Worm (Caenorhabditis elegans): ENCODE data around the gene F08D12.12.

F08D12.12 gene

ce11 chrII:2734266-2734665, 52.6 kb downstream of the F08D12.12 start:
- TF ChIP-seq C34B4.2 (tag; optimal IDR thresholded peaks at IDR 0.05) = no peak
- TF ChIP-seq fkh-4 (tag; optimal IDR thresholded peaks at IDR 0.05; ENCODE audit: borderline replicate concordance) = no peak
- TF ChIP-seq ceh-90 (tag; optimal IDR thresholded peaks at IDR 0.05) = no peak
- no peak for TF ChIP-seq ces-1 (GFP tag; optimal IDR thresholded peaks at IDR 0.05)
- no peak for TF ChIP-seq ceh-88 (GFP tag; IDR thresholded peaks at IDR 0.05)
- no peak for TF ChIP-seq sup-37 (GFP tag; optimal IDR thresholded peaks at IDR 0.05)
- TF ChIP-seq swsn-7 (tag; optimal IDR thresholded peaks at IDR 0.05) = no peak
- no peak for TF ChIP-seq lin-15B (tag; optimal IDR thresholded peaks at IDR 0.05)
- TF ChIP-seq sox-4 (tag; optimal IDR thresholded peaks at IDR 0.05) = no peak
- TF ChIP-seq hpl-2 (GFP tag; optimal IDR thresholded peaks at IDR 0.05) = no peak
- no peak for TF ChIP-seq pag-3 (tag; optimal IDR thresholded peaks at IDR 0.05; ENCODE audit: borderline replicate concordance, insufficient read depth)
- TF ChIP-seq jun-1 (tag; optimal IDR thresholded peaks at IDR 0.05) = no peak
- no peak for TF ChIP-seq nhr-20 (tag; optimal IDR thresholded peaks at IDR 0.05)
- TF ChIP-seq fkh-8 (tag; optimal IDR thresholded peaks at IDR 0.05) = no peak
- TF ChIP-seq nhr-19 (GFP tag; conservative IDR thresholded peaks at IDR 0.05) = no peak
- no peak for TF ChIP-seq elt-2 (tag; optimal IDR thresholded peaks at IDR 0.05)
